Worm (Caenorhabditis elegans) whole organism, L4 larva: ENCODE data around the gene R04F11.5.

Experiments
- D1046.2 ChIP-seq: fragments of 200-800 bp; sonication (Bioruptor generic); IDR thresholded peaks from 2 replicates; pipeline ENCODE4 v1.3.6; 2022; ENCODE audit warnings: missing genetic modification characterization, missing compliant biosample characterization
- ceh-28 ChIP-seq: fragments of 150-350 bp; optimal IDR thresholded peaks from 2 replicates; lab custom pipeline; 2014; ENCODE audit warnings: missing biosample characterization, missing genetic modification reagents, missing genetic modification characterization
- daf-19 ChIP-seq: fragments of 200-800 bp; sonication (Bioruptor generic); conservative IDR thresholded peaks from 2 replicates; pipeline ENCODE4 v1.3.6; 2022; ENCODE audit warnings: missing genetic modification characterization, missing compliant biosample characterization
- zag-1 ChIP-seq: fragments of 150-350 bp; optimal IDR thresholded peaks from 2 replicates; lab custom pipeline; 2014; ENCODE audit warnings: missing biosample characterization, missing genetic modification characterization

DNA sequence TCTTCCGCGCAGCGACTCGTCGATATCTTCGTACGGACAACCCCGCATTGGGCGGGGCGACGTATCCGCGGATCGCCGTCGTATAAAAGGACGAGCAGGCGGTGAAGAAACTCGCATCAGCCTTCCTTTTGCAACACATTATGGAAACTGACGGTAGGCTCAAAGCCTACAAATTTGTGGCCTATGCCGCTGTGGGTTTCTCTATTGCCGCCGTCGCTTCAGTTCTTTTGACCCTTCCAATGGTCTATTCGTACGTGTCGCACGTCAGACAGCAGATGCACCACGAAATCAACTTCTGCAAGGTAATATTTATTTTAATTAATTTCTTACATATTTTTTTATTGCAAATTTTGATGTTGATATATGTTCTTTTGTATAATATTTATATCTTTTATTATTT is 35.1 kb upstream of the R04F11.5 start:
- TF ChIP-seq zag-1 (tag; lab: Kevin White, UChicago): no peak
- no peak for TF ChIP-seq D1046.2 (GFP tag; lab: Robert Waterston, UW)
- no peak for TF ChIP-seq daf-19 (GFP tag; lab: Robert Waterston, UW)
- no peak for TF ChIP-seq ceh-28 (tag; lab: Kevin White, UChicago)
